Worm (Caenorhabditis elegans): ENCODE measurements around the gene eef-1B.1.

- no peak for TF ChIP-seq unc-55 (GFP tag; optimal IDR thresholded peaks at IDR 0.05)
- TF ChIP-seq ceh-19 (GFP tag; optimal IDR thresholded peaks at IDR 0.05) = no peak
- TF ChIP-seq Y22D7AL.16 (tag; optimal IDR thresholded peaks at IDR 0.05) = no peak
Observed at ce11 chrIII:7952077-7952765, 21.0 kb downstream of the eef-1B.1 start, which contains the start of gene C29E4.15.

Measured in whole organism, late embryonic.